Fruit fly (Drosophila melanogaster) whole organism, embryonic: ENCODE results near the gene CG43922.

Experiments used
- Ada2b ChIP-seq: fragments of 200-800 bp; sonication (Bioruptor generic); IDR thresholded peaks from 2 replicates; pipeline ENCODE4 v1.3.6; 2022; ENCODE audit warnings: missing biosample characterization, missing genetic modification characterization
- B-H2 ChIP-seq: fragments of 200-800 bp; sonication (Bioruptor generic); optimal IDR thresholded peaks from 2 replicates; lab custom pipeline; 2018; ENCODE audit warnings: missing biosample characterization, mild to moderate bottlenecking, missing genetic modification characterization
- BEAF-32 ChIP-seq: fragments of 200-800 bp; sonication (Bioruptor generic); optimal IDR thresholded peaks from 3 replicates; lab custom pipeline; 2017; ENCODE audit warnings: missing biosample characterization, missing genetic modification characterization, mild to moderate bottlenecking, moderate library complexity, missing genetic modification reagents
- Bdp1 ChIP-seq: fragments of 200-800 bp; sonication (Bioruptor generic); optimal IDR thresholded peaks from 3 replicates; lab custom pipeline; 2016; ENCODE audit warnings: missing biosample characterization, missing genetic modification characterization
- C15 ChIP-seq: fragments of 200-800 bp; sonication (Bioruptor generic); IDR thresholded peaks from 3 replicates; pipeline ENCODE4 v1.3.6; 2022; ENCODE audit warnings: missing biosample characterization, missing genetic modification characterization
- CG11085 ChIP-seq: fragments of 200-800 bp; sonication (Bioruptor generic); IDR thresholded peaks from 2 replicates; pipeline ENCODE4 v1.3.6; 2022; ENCODE audit warnings: missing biosample characterization, missing genetic modification characterization
- CG11247 ChIP-seq: fragments of 200-800 bp; sonication (Bioruptor generic); IDR thresholded peaks from 2 replicates; pipeline ENCODE4 v1.3.6; 2022; ENCODE audit warnings: missing biosample characterization, missing genetic modification characterization
- CG11398 ChIP-seq: fragments of 200-800 bp; sonication (Bioruptor generic); optimal IDR thresholded peaks from 2 replicates; lab custom pipeline; 2016; ENCODE audit warnings: missing biosample characterization, missing genetic modification characterization
- CG14014 ChIP-seq: fragments of 200-800 bp; sonication (Bioruptor generic); IDR thresholded peaks from 2 replicates; pipeline ENCODE4 v1.3.6; 2022; ENCODE audit warnings: missing biosample characterization, missing genetic modification characterization
- CG14050 ChIP-seq: fragments of 200-800 bp; sonication (Bioruptor generic); IDR thresholded peaks from 3 replicates; pipeline ENCODE4 v1.3.6; 2022; ENCODE audit warnings: missing biosample characterization, missing genetic modification characterization
- CG15269 ChIP-seq: fragments of 200-800 bp; sonication (Bioruptor generic); optimal IDR thresholded peaks from 2 replicates; lab custom pipeline; 2018; ENCODE audit warnings: missing biosample characterization, mild to moderate bottlenecking, missing genetic modification characterization, moderate library complexity
- CG16815 ChIP-seq: fragments of 200-800 bp; sonication (Bioruptor generic); optimal IDR thresholded peaks from 3 replicates; lab custom pipeline; 2017; ENCODE audit warnings: missing biosample characterization, mild to moderate bottlenecking, missing genetic modification characterization
- CG17568 ChIP-seq: fragments of 200-800 bp; sonication (Bioruptor generic); optimal IDR thresholded peaks from 2 replicates; lab custom pipeline; 2018; ENCODE audit warnings: missing biosample characterization, mild to moderate bottlenecking, missing genetic modification characterization, moderate library complexity
- CG33213 ChIP-seq: fragments of 200-800 bp; sonication (Bioruptor generic); optimal IDR thresholded peaks from 3 replicates; lab custom pipeline; 2016; ENCODE audit warnings: missing biosample characterization, missing genetic modification characterization
- CG3995 ChIP-seq: fragments of 200-800 bp; sonication (Bioruptor generic); optimal IDR thresholded peaks from 3 replicates; lab custom pipeline; 2016; ENCODE audit warnings: missing biosample characterization, missing genetic modification characterization
- CG4707 ChIP-seq: fragments of 200-800 bp; sonication (Bioruptor generic); optimal IDR thresholded peaks from 2 replicates; lab custom pipeline; 2018; ENCODE audit warnings: missing biosample characterization, mild to moderate bottlenecking, missing genetic modification characterization, moderate library complexity
- CG7963 ChIP-seq: fragments of 200-800 bp; sonication (Bioruptor generic); IDR thresholded peaks from 3 replicates; pipeline ENCODE4 v1.3.6; 2022; ENCODE audit warnings: missing biosample characterization, missing genetic modification characterization; ENCODE audit not compliant: partially characterized antibody
- CG8089 ChIP-seq: fragments of 200-800 bp; sonication (Bioruptor generic); optimal IDR thresholded peaks from 3 replicates; lab custom pipeline; 2016; ENCODE audit warnings: missing biosample characterization, missing genetic modification characterization
- Chrac-16 ChIP-seq: fragments of 200-800 bp; sonication (Bioruptor generic); optimal IDR thresholded peaks from 3 replicates; lab custom pipeline; 2016; ENCODE audit warnings: missing biosample characterization, missing genetic modification characterization
- CrebB ChIP-seq: fragments of 200-800 bp; sonication (Bioruptor generic); optimal IDR thresholded peaks from 3 replicates; lab custom pipeline; 2018; ENCODE audit warnings: missing biosample characterization, mild to moderate bottlenecking, missing genetic modification characterization
- Dfd ChIP-seq, 2 experiments: fragments of >200 bp; optimal IDR thresholded peaks; 2 replicates each; lab custom pipeline; 2017; ENCODE audit warnings: missing biosample characterization in 2 of 2, missing genetic modification characterization in 2 of 2
- Fer1 ChIP-seq: fragments of 200-800 bp; sonication (Bioruptor generic); optimal IDR thresholded peaks from 2 replicates; lab custom pipeline; 2017; ENCODE audit warnings: missing biosample characterization, mild to moderate bottlenecking, missing genetic modification characterization
- MBD-R2 ChIP-seq: fragments of 200-800 bp; sonication (Bioruptor generic); IDR thresholded peaks from 2 replicates; pipeline ENCODE4 v1.3.6; 2022; ENCODE audit warnings: missing biosample characterization, missing genetic modification characterization
- Side ChIP-seq: fragments of 200-800 bp; sonication (Bioruptor generic); optimal IDR thresholded peaks from 2 replicates; lab custom pipeline; 2016; ENCODE audit warnings: missing biosample characterization, missing genetic modification characterization
- Sox100B ChIP-seq: fragments of 200-800 bp; sonication (Bioruptor generic); optimal IDR thresholded peaks from 3 replicates; lab custom pipeline; 2018; ENCODE audit warnings: missing biosample characterization, mild to moderate bottlenecking, missing genetic modification characterization
- Sry-β ChIP-seq: fragments of 200-800 bp; sonication (Bioruptor generic); optimal IDR thresholded peaks from 2 replicates; lab custom pipeline; 2018; ENCODE audit warnings: missing biosample characterization, mild to moderate bottlenecking, missing genetic modification characterization, moderate library complexity
- Usf ChIP-seq: fragments of 200-800 bp; sonication (Bioruptor generic); optimal IDR thresholded peaks from 2 replicates; lab custom pipeline; 2017; ENCODE audit warnings: missing genotype, missing biosample characterization, missing genetic modification characterization
- Vsx1 ChIP-seq: fragments of 200-800 bp; sonication (Bioruptor generic); optimal IDR thresholded peaks from 2 replicates; lab custom pipeline; 2017; ENCODE audit warnings: missing biosample characterization, mild to moderate bottlenecking, missing genetic modification characterization, missing genetic modification reagents
- Xrp1 ChIP-seq: fragments of 200-800 bp; sonication (Bioruptor generic); IDR thresholded peaks from 2 replicates; pipeline ENCODE4 v1.3.6; 2022; ENCODE audit warnings: missing biosample characterization, missing genetic modification characterization
- bcd ChIP-seq: fragments of 200-800 bp; sonication (Bioruptor generic); optimal IDR thresholded peaks from 2 replicates; lab custom pipeline; 2017; ENCODE audit warnings: missing biosample characterization, mild to moderate bottlenecking, missing genetic modification characterization
- bigmax ChIP-seq: fragments of 200-800 bp; sonication (Bioruptor generic); optimal IDR thresholded peaks from 2 replicates; lab custom pipeline; 2018; ENCODE audit warnings: missing biosample characterization, mild to moderate bottlenecking, missing genetic modification characterization
- croc ChIP-seq: fragments of 200-800 bp; sonication (Bioruptor generic); conservative IDR thresholded peaks from 3 replicates; pipeline ENCODE4 v1.3.6; 2022; ENCODE audit warnings: missing biosample characterization, missing genetic modification characterization
- emc ChIP-seq: fragments of 200-800 bp; sonication (Bioruptor generic); optimal IDR thresholded peaks from 2 replicates; lab custom pipeline; 2016; ENCODE audit warnings: missing biosample characterization, missing genetic modification characterization
- gce ChIP-seq: fragments of 200-800 bp; sonication (Bioruptor generic); IDR thresholded peaks from 3 replicates; pipeline ENCODE4 v1.3.6; 2022; ENCODE audit warnings: missing biosample characterization, missing genetic modification characterization
- gsb-n ChIP-seq: fragments of 200-800 bp; sonication (Bioruptor generic); optimal IDR thresholded peaks from 3 replicates; lab custom pipeline; 2018; ENCODE audit warnings: missing biosample characterization, mild to moderate bottlenecking, missing genetic modification characterization
- kni ChIP-seq: fragments of 200-800 bp; sonication (Bioruptor generic); optimal IDR thresholded peaks from 3 replicates; lab custom pipeline; 2017; ENCODE audit warnings: mild to moderate bottlenecking, missing biosample characterization, missing genetic modification reagents, missing genetic modification characterization
- lola ChIP-seq, 3 experiments: fragments of >200 bp in 2 of 3; fragments of 200-800 bp in 1 of 3; sonication (Bioruptor generic) in 1 of 3; optimal IDR thresholded peaks; 2 replicates each; lab custom pipeline; 2017 to 2019; ENCODE audit warnings: missing biosample characterization in 3 of 3, missing genetic modification characterization in 3 of 3, mild to moderate bottlenecking in 1 of 3, moderate library complexity in 1 of 3
- lov ChIP-seq, 2 experiments: fragments of 200-800 bp in 1 of 2; fragments of >200 bp in 1 of 2; sonication (Bioruptor generic) in 1 of 2; IDR thresholded peaks in 1 of 2; optimal IDR thresholded peaks in 1 of 2; 2 replicates in 1 of 2; 3 replicates in 1 of 2; pipeline versions ENCODE4 v1.3.6 to Lab custom; 2017 to 2022; ENCODE audit warnings: missing biosample characterization in 1 of 2, missing genetic modification characterization in 1 of 2
- maf-S ChIP-seq: fragments of 200-800 bp; sonication (Bioruptor generic); optimal IDR thresholded peaks from 2 replicates; lab custom pipeline; 2016; ENCODE audit warnings: missing biosample characterization, missing genetic modification characterization
- nmo ChIP-seq: fragments of 200-800 bp; sonication (Bioruptor generic); optimal IDR thresholded peaks from 2 replicates; lab custom pipeline; 2018; ENCODE audit warnings: missing biosample characterization, mild to moderate bottlenecking, missing genetic modification characterization, moderate library complexity
- oc ChIP-seq: fragments of 200-800 bp; sonication (Bioruptor generic); optimal IDR thresholded peaks from 2 replicates; lab custom pipeline; 2018; ENCODE audit warnings: missing biosample characterization, mild to moderate bottlenecking, missing genetic modification characterization, moderate library complexity
- org-1 ChIP-seq: fragments of 200-800 bp; sonication (Bioruptor generic); optimal IDR thresholded peaks from 2 replicates; lab custom pipeline; 2017; ENCODE audit warnings: missing biosample characterization, missing genetic modification characterization
- pho ChIP-seq: fragments of 200-800 bp; sonication (Bioruptor generic); optimal IDR thresholded peaks from 2 replicates; lab custom pipeline; 2016; ENCODE audit warnings: missing biosample characterization, missing genetic modification characterization
- ro ChIP-seq: fragments of 200-800 bp; sonication (Bioruptor generic); IDR thresholded peaks from 2 replicates; pipeline ENCODE4 v1.3.6; 2022; ENCODE audit warnings: missing biosample characterization, missing genetic modification characterization
- scrt ChIP-seq: fragments of 200-800 bp; sonication (Bioruptor generic); optimal IDR thresholded peaks from 2 replicates; lab custom pipeline; 2018; ENCODE audit warnings: missing biosample characterization, mild to moderate bottlenecking, missing genetic modification characterization, moderate library complexity
- shn ChIP-seq: fragments of 200-800 bp; sonication (Bioruptor generic); optimal IDR thresholded peaks from 3 replicates; lab custom pipeline; 2016; ENCODE audit warnings: missing biosample characterization, missing genetic modification characterization
- stc ChIP-seq: fragments of 200-800 bp; sonication (Bioruptor generic); IDR thresholded peaks from 2 replicates; pipeline ENCODE4 v1.3.6; 2022; ENCODE audit warnings: missing biosample characterization, missing genetic modification characterization
- tgo ChIP-seq: fragments of 200-800 bp; sonication (Bioruptor generic); IDR thresholded peaks from 3 replicates; pipeline ENCODE4 v1.3.6; 2022; ENCODE audit warnings: missing biosample characterization, missing genetic modification characterization
- tna ChIP-seq: fragments of 200-800 bp; sonication (Bioruptor generic); IDR thresholded peaks from 2 replicates; pipeline ENCODE4 v1.3.6; 2022; ENCODE audit warnings: missing biosample characterization, missing genetic modification characterization; ENCODE audit not compliant: partially characterized antibody
- vfl ChIP-seq: fragments of 200-800 bp; sonication (Bioruptor generic); optimal IDR thresholded peaks from 2 replicates; lab custom pipeline; 2016; ENCODE audit warnings: missing biosample characterization, missing genetic modification characterization
- zfh1 ChIP-seq: fragments of 200-800 bp; sonication (Bioruptor generic); IDR thresholded peaks from 3 replicates; pipeline ENCODE4 v1.3.6; 2022; ENCODE audit warnings: missing biosample characterization, missing genetic modification characterization

Gene CG43922

DNA sequence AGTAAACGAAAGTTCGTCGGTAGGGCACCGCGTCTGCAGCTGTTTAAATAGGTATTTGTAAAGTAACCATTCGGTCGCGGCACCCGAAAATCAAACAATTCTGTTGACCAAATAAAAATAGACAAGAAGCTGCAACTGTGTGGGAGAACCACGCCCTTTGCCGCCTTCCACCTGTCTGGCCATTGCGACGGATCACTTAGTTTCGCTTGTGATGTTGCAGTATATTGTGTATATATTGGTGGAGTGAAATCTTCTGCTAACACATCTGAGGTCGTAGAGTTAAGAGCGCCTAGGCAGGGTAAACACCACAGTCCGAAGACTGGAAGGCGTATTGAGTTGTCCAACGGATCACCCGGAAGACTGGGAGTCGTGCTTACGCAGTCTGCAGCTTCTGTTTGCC is 25.2 kb downstream of the CG43922 start (continued):
- TF ChIP-seq Chrac-16 (no peak), CG3995 (GFP tag; lab: Kevin White, UChicago) (no peak), Sry-β (peak; percentile 43), CrebB (peak; percentile 33), stc (GFP tag; lab: Robert Waterston, UW) (no peak), MBD-R2 (GFP tag; lab: Robert Waterston, UW) (no peak), CG16815 (GFP tag; lab: Kevin White, UChicago) (no peak), Ada2b (GFP tag; lab: Robert Waterston, UW) (no peak), CG33213 (GFP tag; lab: Kevin White, UChicago) (peak; percentile 17), CG7963 (GFP tag; lab: Robert Waterston, UW) (no peak), BEAF-32 (GFP tag; lab: Kevin White, UChicago) (no peak), CG15269 (tag; lab: Kevin White, UChicago) (no peak), CG11247 (GFP tag; lab: Robert Waterston, UW) (no peak), tna (GFP tag; lab: Robert Waterston, UW) (no peak), Side (peak; percentile 13), maf-S (GFP tag; lab: Kevin White, UChicago) (no peak), oc (tag; lab: Kevin White, UChicago) (no peak), CG4707 (GFP tag; lab: Kevin White, UChicago) (peak; percentile 13), Xrp1 (GFP tag; lab: Robert Waterston, UW) (peak; percentile 38; the same call in 1 of the 2 replicates), bigmax (GFP tag; lab: Kevin White, UChicago) (no peak), shn (GFP tag; lab: Kevin White, UChicago) (no peak), nmo (GFP tag; lab: Kevin White, UChicago) (no peak), org-1 (GFP tag; lab: Kevin White, UChicago) (peak; percentile 19), zfh1 (GFP tag; lab: Robert Waterston, UW) (no peak), C15 (GFP tag; lab: Robert Waterston, UW) (no peak), Fer1 (peak; percentile 21), bcd (GFP tag; lab: Kevin White, UChicago) (peak; percentile 35), pho (no peak), Vsx1 (GFP tag; lab: Kevin White, UChicago) (peak; percentile 33), gce (0 out of 3 replicates have a peak, but pooled peaks have one; percentile 52), Usf (GFP tag; lab: Kevin White, UChicago) (no peak), kni (GFP tag; lab: Kevin White, UChicago) (peak; percentile 86), CG11085 (GFP tag; lab: Robert Waterston, UW) (no peak), Dfd (GFP tag; optimal IDR thresholded peaks at IDR 0.05; lab: Kevin White, UChicago) (no peak), B-H2 (GFP tag; lab: Kevin White, UChicago) (no peak), tgo (no peak), vfl (GFP tag; lab: Kevin White, UChicago) (no peak), CG17568 (GFP tag; lab: Kevin White, UChicago) (peak; percentile 50), ro (GFP tag; lab: Robert Waterston, UW) (no peak), CG8089 (GFP tag; lab: Kevin White, UChicago) (no peak), gsb-n (tag; lab: Kevin White, UChicago) (peak; percentile 61), Sox100B (GFP tag; lab: Kevin White, UChicago) (peak; percentile 61), CG11398 (GFP tag; lab: Kevin White, UChicago) (peak; percentile 35), lov (optimal IDR thresholded peaks at IDR 0.05; lab: Kevin White, UChicago) (no peak), lov (GFP tag; IDR thresholded peaks at IDR 0.05; lab: Robert Waterston, UW) (no peak), croc (GFP tag; lab: Robert Waterston, UW) (no peak), CG14050 (GFP tag; lab: Robert Waterston, UW) (no peak), emc (no peak), CG14014 (no peak), Bdp1 (no peak), lola (GFP tag; optimal IDR thresholded peaks at IDR 0.05; lab: Kevin White, UChicago) (peak in 1 of 3 experiments; percentile 45), scrt (GFP tag; lab: Kevin White, UChicago) (no peak)
